Worm (Caenorhabditis elegans) whole organism, midembryonic: ENCODE results near the gene mbk-1.

ENCODE experiments used
- T22C8.4 ChIP-seq: fragments of 200-800 bp; sonication (Bioruptor generic); IDR thresholded peaks from 2 replicates; pipeline ENCODE4 v1.3.6; 2022; ENCODE audit warnings: missing genetic modification characterization, missing compliant biosample characterization
- cog-1 ChIP-seq: sonication (generic microtip); optimal IDR thresholded peaks from 2 replicates; lab custom pipeline; 2016; ENCODE audit warnings: missing genetic modification characterization, missing compliant biosample characterization
- flt-1 ChIP-seq: fragments of 200-800 bp; sonication (Bioruptor generic); IDR thresholded peaks from 2 replicates; pipeline ENCODE4 v1.3.6; 2022; ENCODE audit warnings: missing genetic modification characterization, missing compliant biosample characterization
- klf-2 ChIP-seq: fragments of 200-800 bp; sonication (Bioruptor generic); conservative IDR thresholded peaks from 2 replicates; pipeline ENCODE4 v1.3.6; 2022; ENCODE audit warnings: missing genetic modification reagents, missing genetic modification characterization, missing compliant biosample characterization
- med-1 ChIP-seq: sonication (generic microtip); optimal IDR thresholded peaks from 2 replicates; lab custom pipeline; 2017; ENCODE audit warnings: missing genetic modification characterization, mild to moderate bottlenecking, missing compliant biosample characterization, antibody characterized with exemption, missing genetic modification reagents; ENCODE audit not compliant: insufficient read depth
- ref-1 ChIP-seq: fragments of 200-800 bp; sonication (Bioruptor generic); conservative IDR thresholded peaks from 2 replicates; pipeline ENCODE4 v1.3.6; 2022; ENCODE audit warnings: missing genetic modification reagents, missing genetic modification characterization, missing compliant biosample characterization
- tab-1 ChIP-seq: fragments of 200-800 bp; sonication (Bioruptor generic); IDR thresholded peaks from 2 replicates; pipeline ENCODE4 v1.3.6; 2022; ENCODE audit warnings: missing genetic modification characterization, missing compliant biosample characterization
- ztf-23 ChIP-seq: fragments of 200-800 bp; sonication (Bioruptor generic); IDR thresholded peaks from 2 replicates; pipeline ENCODE4 v1.3.6; 2022; ENCODE audit warnings: missing genetic modification reagents, missing genetic modification characterization, missing compliant biosample characterization
- ztf-29 ChIP-seq: fragments of 200-800 bp; sonication (Bioruptor generic); IDR thresholded peaks from 2 replicates; pipeline ENCODE4 v1.3.6; 2022; ENCODE audit warnings: missing genetic modification reagents, missing genetic modification characterization, missing compliant biosample characterization

mbk-1 gene

DNA sequence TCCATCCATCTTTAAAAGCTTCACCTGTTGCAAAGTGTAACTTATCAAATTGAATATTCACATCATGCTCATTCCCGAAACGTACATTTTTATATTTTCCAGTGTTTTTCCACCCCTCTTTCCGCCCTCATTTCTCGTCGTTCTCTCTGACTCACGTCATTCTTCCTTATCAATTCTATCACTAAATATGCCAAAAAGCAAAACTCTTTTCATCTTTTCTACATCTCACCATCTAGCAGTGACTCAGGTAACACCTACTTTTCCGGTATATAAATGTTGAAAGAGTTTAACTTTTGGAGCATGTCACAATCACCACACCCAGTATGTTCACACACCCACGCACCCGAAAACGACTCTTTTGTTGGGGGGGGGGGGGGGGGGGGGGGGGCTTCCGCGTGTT lies 20.1 kb upstream of the mbk-1 start:
- TF ChIP-seq T22C8.4 (GFP tag; lab: Robert Waterston, UW), result no peak
- TF ChIP-seq ztf-29 (GFP tag; lab: Robert Waterston, UW), result no peak
- TF ChIP-seq ref-1 (GFP tag; lab: Robert Waterston, UW), result no peak
- TF ChIP-seq flt-1 (GFP tag; lab: Robert Waterston, UW), result no peak
- TF ChIP-seq klf-2 (GFP tag; lab: Robert Waterston, UW), result no peak
- no peak for TF ChIP-seq tab-1 (GFP tag; lab: Robert Waterston, UW)
- no peak for TF ChIP-seq ztf-23
- no peak for TF ChIP-seq med-1 (GFP tag; lab: Kevin White, UChicago)
- TF ChIP-seq cog-1, result no peak

ce11 chrX:14842846-14843369 lies 18.6 kb upstream of the mbk-1 start:
- TF ChIP-seq cog-1, result no peak
- no peak for TF ChIP-seq flt-1 (GFP tag; lab: Robert Waterston, UW)
- no peak for TF ChIP-seq ztf-29 (GFP tag; lab: Robert Waterston, UW)
- TF ChIP-seq tab-1 (GFP tag; lab: Robert Waterston, UW), result no peak
- TF ChIP-seq T22C8.4 (GFP tag; lab: Robert Waterston, UW), result no peak
- TF ChIP-seq ztf-23, result no peak
- no peak for TF ChIP-seq med-1 (GFP tag; lab: Kevin White, UChicago)
- no peak for TF ChIP-seq ref-1 (GFP tag; lab: Robert Waterston, UW)
- TF ChIP-seq klf-2 (GFP tag; lab: Robert Waterston, UW), result no peak

- no peak for TF ChIP-seq tab-1 (GFP tag; lab: Robert Waterston, UW)
- TF ChIP-seq ztf-23, result 0 out of 2 replicates have a peak, but pooled peaks have one; percentile 42
- TF ChIP-seq ref-1 (GFP tag; lab: Robert Waterston, UW), result no peak
- TF ChIP-seq med-1 (GFP tag; lab: Kevin White, UChicago), result no peak
- TF ChIP-seq klf-2 (GFP tag; lab: Robert Waterston, UW), result no peak
- TF ChIP-seq ztf-29 (GFP tag; lab: Robert Waterston, UW), result 0 out of 2 replicates have a peak, but pooled peaks have one; percentile 7
- TF ChIP-seq cog-1, result peak; percentile 75
- peak; percentile 47; the same call in 1 of the 2 replicates for TF ChIP-seq flt-1 (GFP tag; lab: Robert Waterston, UW)
- TF ChIP-seq T22C8.4 (GFP tag; lab: Robert Waterston, UW), result no peak
These were observed 16.7 kb upstream of the mbk-1 start for ce11 chrX:14841030-14841429.

ce11 chrX:14838339-14838738 lies 14.0 kb upstream of the mbk-1 start:
- TF ChIP-seq ztf-29 (GFP tag; lab: Robert Waterston, UW), result no peak
- TF ChIP-seq cog-1, result no peak
- TF ChIP-seq ztf-23, result no peak
- no peak for TF ChIP-seq klf-2 (GFP tag; lab: Robert Waterston, UW)
- no peak for TF ChIP-seq tab-1 (GFP tag; lab: Robert Waterston, UW)
- no peak for TF ChIP-seq ref-1 (GFP tag; lab: Robert Waterston, UW)
- TF ChIP-seq flt-1 (GFP tag; lab: Robert Waterston, UW), result no peak
- no peak for TF ChIP-seq T22C8.4 (GFP tag; lab: Robert Waterston, UW)
- no peak for TF ChIP-seq med-1 (GFP tag; lab: Kevin White, UChicago)

ce11 chrX:14831531-14831930 lies 7.2 kb upstream of the mbk-1 start, which contains the start of gene dpf-2:
Gene dpf-2, plus strand, starts transcription at chrX:14831831.
- TF ChIP-seq ztf-29 (GFP tag; lab: Robert Waterston, UW), result no peak
- TF ChIP-seq ztf-23, result no peak
- no peak for TF ChIP-seq med-1 (GFP tag; lab: Kevin White, UChicago)
- TF ChIP-seq flt-1 (GFP tag; lab: Robert Waterston, UW), result no peak

ce11 chrX:14828766-14829165 lies 4.4 kb upstream of the mbk-1 start:
- TF ChIP-seq med-1 (GFP tag; lab: Kevin White, UChicago), result no peak
- no peak for TF ChIP-seq klf-2 (GFP tag; lab: Robert Waterston, UW)
- no peak for TF ChIP-seq T22C8.4 (GFP tag; lab: Robert Waterston, UW)
- no peak for TF ChIP-seq cog-1
- no peak for TF ChIP-seq ztf-29 (GFP tag; lab: Robert Waterston, UW)
- TF ChIP-seq ref-1 (GFP tag; lab: Robert Waterston, UW), result no peak
- no peak for TF ChIP-seq ztf-23
- TF ChIP-seq tab-1 (GFP tag; lab: Robert Waterston, UW), result no peak
- TF ChIP-seq flt-1 (GFP tag; lab: Robert Waterston, UW), result no peak

- no peak for TF ChIP-seq ztf-23
- no peak for TF ChIP-seq ztf-29 (GFP tag; lab: Robert Waterston, UW)
- no peak for TF ChIP-seq med-1 (GFP tag; lab: Kevin White, UChicago)
- no peak for TF ChIP-seq tab-1 (GFP tag; lab: Robert Waterston, UW)
- TF ChIP-seq T22C8.4 (GFP tag; lab: Robert Waterston, UW), result no peak
- no peak for TF ChIP-seq klf-2 (GFP tag; lab: Robert Waterston, UW)
- no peak for TF ChIP-seq ref-1 (GFP tag; lab: Robert Waterston, UW)
- TF ChIP-seq cog-1, result no peak
- TF ChIP-seq flt-1 (GFP tag; lab: Robert Waterston, UW), result no peak
These were observed 4.8 kb downstream of the mbk-1 start for ce11 chrX:14819495-14819894.

- TF ChIP-seq ref-1 (GFP tag; lab: Robert Waterston, UW) (no peak), cog-1 (peak; percentile 93), ztf-23 (peak; percentile 60; the same call in 1 of the 2 replicates), klf-2 (GFP tag; lab: Robert Waterston, UW) (no peak), med-1 (GFP tag; lab: Kevin White, UChicago) (no peak), ztf-29 (GFP tag; lab: Robert Waterston, UW) (no peak), T22C8.4 (GFP tag; lab: Robert Waterston, UW) (peak; percentile 27), tab-1 (GFP tag; lab: Robert Waterston, UW) (0 out of 2 replicates have a peak, but pooled peaks have one; percentile 64), flt-1 (GFP tag; lab: Robert Waterston, UW) (peak; percentile 82; the same call in 1 of the 2 replicates)
These were observed 5.7 kb downstream of the mbk-1 start, which contains the start of gene epn-1 for ce11 chrX:14818464-14819259. Gene epn-1, minus strand, starts transcription at chrX:14818514.
